Worm (Caenorhabditis elegans): ENCODE measurements around the gene dhhc-14.

- TF ChIP-seq egl-27 (tag; optimal IDR thresholded peaks at IDR 0.05) (no peak), tlp-1 (tag; optimal IDR thresholded peaks at IDR 0.05) (no peak), pag-3 (tag; optimal IDR thresholded peaks at IDR 0.05; ENCODE audit: borderline replicate concordance, insufficient read depth) (no peak), hlh-4 (tag; optimal IDR thresholded peaks at IDR 0.05) (no peak), blmp-1 (tag; optimal IDR thresholded peaks at IDR 0.05) (no peak), zip-4 (GFP tag; optimal IDR thresholded peaks at IDR 0.05) (no peak), sox-4 (tag; optimal IDR thresholded peaks at IDR 0.05) (no peak), lsy-2 (tag; optimal IDR thresholded peaks at IDR 0.05) (no peak)
These were observed 24.1 kb upstream of the dhhc-14 start, which contains the start of gene flp-5 for ce11 chrX:8527950-8528349.
